Worm (Caenorhabditis elegans) whole organism, L2 larva: ENCODE measurements around the gene zmp-1.
A peak's percentile ranks its signal among the peaks of the same experiment; 100 is the strongest.

Experiments
- C34F6.9 ChIP-seq: fragments of 150-350 bp; optimal IDR thresholded peaks from 2 replicates; lab custom pipeline; 2014; ENCODE audit warnings: missing biosample characterization, missing genetic modification characterization
- F13H6.1 ChIP-seq: sonication (generic microtip); optimal IDR thresholded peaks from 2 replicates; lab custom pipeline; 2016; ENCODE audit warnings: missing genetic modification characterization, missing compliant biosample characterization
- R02D3.7 ChIP-seq: fragments of 150-350 bp; optimal IDR thresholded peaks from 2 replicates; lab custom pipeline; 2014; ENCODE audit warnings: missing biosample characterization, missing genetic modification characterization
- Y55F3AM.14 ChIP-seq: fragments of 200-800 bp; sonication (Bioruptor generic); optimal IDR thresholded peaks from 2 replicates; lab custom pipeline; 2018; ENCODE audit warnings: mild to moderate bottlenecking, missing genetic modification characterization, missing compliant biosample characterization
- ZK546.5 ChIP-seq: sonication (generic microtip); optimal IDR thresholded peaks from 2 replicates; lab custom pipeline; 2017; ENCODE audit warnings: missing biosample characterization, missing genetic modification characterization
- alr-1 ChIP-seq: fragments of 150-350 bp; optimal IDR thresholded peaks from 2 replicates; lab custom pipeline; 2014; ENCODE audit warnings: missing biosample characterization, missing genetic modification characterization
- aly-2 ChIP-seq: fragments of 150-350 bp; optimal IDR thresholded peaks from 2 replicates; lab custom pipeline; 2014; ENCODE audit warnings: missing biosample characterization, missing genetic modification characterization
- ama-1 ChIP-seq: fragments of 150-350 bp; optimal IDR thresholded peaks from 2 replicates; lab custom pipeline; 2018; ENCODE audit warnings: inconsistent platforms
- blmp-1 ChIP-seq: sonication (generic microtip); optimal IDR thresholded peaks from 2 replicates; lab custom pipeline; 2017; ENCODE audit warnings: missing genetic modification characterization, mild to moderate bottlenecking, missing compliant biosample characterization, antibody characterized with exemption, moderate library complexity; ENCODE audit not compliant: insufficient read depth
- ceh-16 ChIP-seq: fragments of 150-350 bp; optimal IDR thresholded peaks from 2 replicates; lab custom pipeline; 2014; ENCODE audit warnings: missing biosample characterization, missing genetic modification characterization
- crh-2 ChIP-seq: sonication (generic microtip); optimal IDR thresholded peaks from 2 replicates; lab custom pipeline; 2017; ENCODE audit warnings: missing biosample characterization, missing genetic modification characterization
- elt-1 ChIP-seq: fragments of 150-350 bp; optimal IDR thresholded peaks from 2 replicates; lab custom pipeline; 2014; ENCODE audit warnings: missing biosample characterization, missing genetic modification characterization
- fos-1 ChIP-seq: fragments of 150-350 bp; optimal IDR thresholded peaks from 2 replicates; lab custom pipeline; 2014; ENCODE audit warnings: missing biosample characterization, missing genetic modification characterization
- gmeb-1 ChIP-seq: fragments of 150-350 bp; optimal IDR thresholded peaks from 2 replicates; lab custom pipeline; 2014; ENCODE audit warnings: missing biosample characterization, missing genetic modification characterization
- lin-11 ChIP-seq: fragments of 150-350 bp; sonication (generic microtip); optimal IDR thresholded peaks from 2 replicates; lab custom pipeline; 2014; ENCODE audit warnings: missing biosample characterization, missing genetic modification characterization, inconsistent platforms, mixed read lengths
- lin-13 ChIP-seq: fragments of 150-350 bp; optimal IDR thresholded peaks from 2 replicates; lab custom pipeline; 2014; ENCODE audit warnings: missing biosample characterization, missing genetic modification reagents, missing genetic modification characterization
- lin-39 ChIP-seq: fragments of 150-350 bp; optimal IDR thresholded peaks from 2 replicates; lab custom pipeline; 2014; ENCODE audit warnings: missing biosample characterization, missing genetic modification reagents, missing genetic modification characterization
- lsy-2 ChIP-seq, 2 experiments: fragments of 150-350 bp in 1 of 2; sonication (generic microtip) in 1 of 2; optimal IDR thresholded peaks; 2 replicates each; lab custom pipeline; 2014 to 2017; ENCODE audit warnings: missing biosample characterization in 2 of 2, missing genetic modification characterization in 2 of 2
- mab-5 ChIP-seq: fragments of 150-350 bp; optimal IDR thresholded peaks from 2 replicates; lab custom pipeline; 2014; ENCODE audit warnings: missing biosample characterization, missing genetic modification characterization
- mbf-1 ChIP-seq: sonication (generic microtip); optimal IDR thresholded peaks from 2 replicates; lab custom pipeline; 2017; ENCODE audit warnings: missing biosample characterization, missing genetic modification characterization
- mdl-1 ChIP-seq, 2 experiments: fragments of 150-350 bp in 1 of 2; sonication (generic microtip) in 1 of 2; optimal IDR thresholded peaks; 2 replicates each; lab custom pipeline; 2017; ENCODE audit warnings: missing biosample characterization in 2 of 2, missing genetic modification characterization in 2 of 2
- nhr-10 ChIP-seq: sonication (generic microtip); optimal IDR thresholded peaks from 2 replicates; lab custom pipeline; 2017; ENCODE audit warnings: missing biosample characterization, missing genetic modification characterization
- nhr-11 ChIP-seq: fragments of 150-350 bp; optimal IDR thresholded peaks from 2 replicates; lab custom pipeline; 2014; ENCODE audit warnings: missing biosample characterization, missing genetic modification characterization
- nhr-129 ChIP-seq: fragments of 150-350 bp; optimal IDR thresholded peaks from 2 replicates; lab custom pipeline; 2014; ENCODE audit warnings: missing biosample characterization, missing genetic modification characterization
- nhr-21 ChIP-seq: fragments of 150-350 bp; optimal IDR thresholded peaks from 2 replicates; lab custom pipeline; 2014; ENCODE audit warnings: missing biosample characterization, missing genetic modification characterization
- nhr-23 ChIP-seq: fragments of 150-350 bp; optimal IDR thresholded peaks from 2 replicates; lab custom pipeline; 2014; ENCODE audit warnings: missing biosample characterization, missing genetic modification reagents, missing genetic modification characterization
- nhr-25 ChIP-seq: fragments of 150-350 bp; sonication (generic microtip); optimal IDR thresholded peaks from 3 replicates; lab custom pipeline; 2014; ENCODE audit warnings: missing biosample characterization, missing genetic modification characterization
- nhr-6 ChIP-seq: fragments of 150-350 bp; optimal IDR thresholded peaks from 2 replicates; lab custom pipeline; 2014; ENCODE audit warnings: missing biosample characterization, missing genetic modification characterization
- nhr-77 ChIP-seq: fragments of 150-350 bp; optimal IDR thresholded peaks from 2 replicates; lab custom pipeline; 2014; ENCODE audit warnings: missing biosample characterization, missing genetic modification characterization
- skn-1 ChIP-seq: sonication (generic microtip); optimal IDR thresholded peaks from 2 replicates; lab custom pipeline; 2017; ENCODE audit warnings: missing biosample characterization, missing genetic modification characterization
- snpc-4 ChIP-seq: fragments of 150-350 bp; optimal IDR thresholded peaks from 2 replicates; lab custom pipeline; 2014; ENCODE audit warnings: missing biosample characterization, missing genetic modification characterization
- unc-39 ChIP-seq: fragments of 150-350 bp; optimal IDR thresholded peaks from 2 replicates; lab custom pipeline; 2014; ENCODE audit warnings: missing biosample characterization, missing genetic modification characterization
- unc-55 ChIP-seq: fragments of 150-350 bp; sonication (generic microtip); optimal IDR thresholded peaks from 3 replicates; lab custom pipeline; 2014; ENCODE audit warnings: missing biosample characterization, missing genetic modification reagents, missing genetic modification characterization
- unc-62 ChIP-seq: fragments of 150-350 bp; optimal IDR thresholded peaks from 2 replicates; lab custom pipeline; 2014; ENCODE audit warnings: missing biosample characterization, missing genetic modification reagents, missing genetic modification characterization
- ztf-1 ChIP-seq: fragments of 200-800 bp; sonication (Bioruptor generic); conservative IDR thresholded peaks from 2 replicates; pipeline ENCODE4 v1.3.6; 2022; ENCODE audit warnings: missing genetic modification characterization, missing compliant biosample characterization
- ztf-11 ChIP-seq: sonication (generic microtip); optimal IDR thresholded peaks from 2 replicates; lab custom pipeline; 2017; ENCODE audit warnings: missing biosample characterization, missing genetic modification characterization
- ztf-4 ChIP-seq: fragments of 150-350 bp; optimal IDR thresholded peaks from 2 replicates; lab custom pipeline; 2014; ENCODE audit warnings: missing biosample characterization, missing genetic modification characterization

The zmp-1 gene

ce11 chrIII:5908408-5908807 lies 24.3 kb downstream of the zmp-1 start, which contains the start of gene C28H8.3:
TSS of gene C28H8.3 (plus strand) at chrIII:5908700.
- TF ChIP-seq blmp-1 (tag; lab: Kevin White, UChicago) = no peak
- TF ChIP-seq elt-1 = no peak
- no peak for TF ChIP-seq lsy-2 (tag; optimal IDR thresholded peaks at IDR 0.05; lab: Kevin White, UChicago)
- TF ChIP-seq ztf-1 (GFP tag; lab: Robert Waterston, UW) = no peak
- TF ChIP-seq ztf-11 = no peak
- no peak for TF ChIP-seq F13H6.1 (tag; lab: Kevin White, UChicago)
- no peak for TF ChIP-seq ZK546.5 (tag; lab: Kevin White, UChicago)
- TF ChIP-seq lin-11 = no peak
- TF ChIP-seq ama-1 (lab: Kevin White, UChicago) = no peak
- TF ChIP-seq nhr-10 (tag; lab: Kevin White, UChicago) = no peak
- TF ChIP-seq unc-55 = no peak
- no peak for TF ChIP-seq mbf-1 (tag; lab: Kevin White, UChicago)
- no peak for TF ChIP-seq nhr-6 (tag; lab: Kevin White, UChicago)
- TF ChIP-seq mdl-1 (tag; optimal IDR thresholded peaks at IDR 0.05; lab: Kevin White, UChicago) = no peak
- no peak for TF ChIP-seq crh-2 (tag; lab: Kevin White, UChicago)

ce11 chrIII:5906749-5907148 lies 26.0 kb downstream of the zmp-1 start, which contains the start of gene erd-2.2:
TSS of gene erd-2.2 (plus strand) at chrIII:5907049.
- TF ChIP-seq unc-39 (tag; lab: Kevin White, UChicago) (no peak), lin-39 (tag; lab: Kevin White, UChicago) (no peak), nhr-25 (no peak), lin-11 (no peak), ama-1 (lab: Kevin White, UChicago) (no peak), nhr-129 (tag; lab: Kevin White, UChicago) (no peak), lsy-2 (tag; optimal IDR thresholded peaks at IDR 0.05; lab: Kevin White, UChicago) (no peak), snpc-4 (tag; lab: Kevin White, UChicago) (no peak), ztf-4 (no peak), fos-1 (no peak)
- TF ChIP-seq, all 48 proteins: peak for 0

ce11 chrIII:5906059-5906458 lies 26.7 kb downstream of the zmp-1 start, which contains the start of gene dpff-1:
TSS of gene dpff-1 (minus strand) at chrIII:5906346.
- TF ChIP-seq nhr-11 (tag; lab: Kevin White, UChicago) (no peak), lin-39 (tag; lab: Kevin White, UChicago) (no peak), nhr-77 (tag; lab: Kevin White, UChicago) (no peak), unc-55 (peak; percentile 39), lin-13 (GFP tag; lab: Kevin White, UChicago) (no peak), ZK546.5 (tag; lab: Kevin White, UChicago) (no peak), Y55F3AM.14 (GFP tag; lab: Kevin White, UChicago) (no peak), aly-2 (tag; lab: Kevin White, UChicago) (no peak), ama-1 (lab: Kevin White, UChicago) (peak; percentile 21), F13H6.1 (tag; lab: Kevin White, UChicago) (peak; percentile 34), alr-1 (no peak), ceh-16 (tag; lab: Kevin White, UChicago) (no peak), snpc-4 (tag; lab: Kevin White, UChicago) (no peak), gmeb-1 (tag; lab: Kevin White, UChicago) (peak; percentile 5), C34F6.9 (tag; lab: Kevin White, UChicago) (peak; percentile 37), fos-1 (no peak), nhr-25 (no peak), ztf-4 (no peak), ztf-11 (no peak), mab-5 (no peak), crh-2 (tag; lab: Kevin White, UChicago) (peak; percentile 3), skn-1 (no peak), R02D3.7 (tag; lab: Kevin White, UChicago) (no peak), lsy-2 (tag; optimal IDR thresholded peaks at IDR 0.05; lab: Kevin White, UChicago) (peak in 1 of 2 experiments; percentile 44), unc-62 (GFP tag; lab: Kevin White, UChicago) (no peak), mbf-1 (tag; lab: Kevin White, UChicago) (no peak), nhr-10 (tag; lab: Kevin White, UChicago) (no peak), nhr-21 (tag; lab: Kevin White, UChicago) (no peak), nhr-129 (tag; lab: Kevin White, UChicago) (peak; percentile 39)
- TF ChIP-seq, all 48 proteins: peak for 8

- TF ChIP-seq snpc-4 (tag; lab: Kevin White, UChicago) (no peak), nhr-23 (tag; lab: Kevin White, UChicago) (no peak), mab-5 (no peak), crh-2 (tag; lab: Kevin White, UChicago) (no peak), Y55F3AM.14 (GFP tag; lab: Kevin White, UChicago) (no peak)
Measured at ce11 chrIII:5902558-5902957, 30.2 kb downstream of the zmp-1 start.
